Fruit fly (Drosophila melanogaster): Measurements from ENCODE around the gene CG42821.

DNA sequence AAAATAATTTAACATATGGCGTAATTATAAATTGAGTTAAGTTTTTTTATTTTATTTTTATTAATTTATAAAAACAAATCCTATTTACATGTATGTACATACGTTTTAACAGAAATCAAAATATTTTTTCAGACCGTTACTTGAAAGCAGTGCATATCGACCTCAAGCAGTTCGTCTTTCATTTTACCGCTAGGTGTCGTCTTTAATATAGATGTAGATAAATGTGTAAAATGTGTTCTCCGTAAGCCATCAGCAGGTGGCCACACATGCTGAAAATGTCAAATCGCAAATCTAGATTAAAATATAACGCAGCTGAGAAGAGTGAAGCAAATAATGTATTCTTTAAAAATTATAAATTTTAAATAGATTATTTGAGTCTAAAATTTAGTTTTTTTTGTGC lies 36.5 kb downstream of the CG42821 start:
- TF ChIP-seq OdsH (GFP tag; optimal IDR thresholded peaks at IDR 0.05) (no peak), Abd-B (GFP tag; optimal IDR thresholded peaks at IDR 0.05) (no peak), br (GFP tag; optimal IDR thresholded peaks at IDR 0.05) (no peak), HLH106 (tag; optimal IDR thresholded peaks at IDR 0.05) (no peak), Sp1 (GFP tag; optimal IDR thresholded peaks at IDR 0.05) (no peak), rgr (GFP tag; optimal IDR thresholded peaks at IDR 0.05) (no peak), psq (GFP tag; optimal IDR thresholded peaks at IDR 0.05) (no peak), Dif (GFP tag; optimal IDR thresholded peaks at IDR 0.05; ENCODE audit: partially characterized antibody) (no peak), dmrt93B (GFP tag; optimal IDR thresholded peaks at IDR 0.05) (no peak)
